Worm (Caenorhabditis elegans): ENCODE results near the gene K06A9.1.

Gene K06A9.1

DNA sequence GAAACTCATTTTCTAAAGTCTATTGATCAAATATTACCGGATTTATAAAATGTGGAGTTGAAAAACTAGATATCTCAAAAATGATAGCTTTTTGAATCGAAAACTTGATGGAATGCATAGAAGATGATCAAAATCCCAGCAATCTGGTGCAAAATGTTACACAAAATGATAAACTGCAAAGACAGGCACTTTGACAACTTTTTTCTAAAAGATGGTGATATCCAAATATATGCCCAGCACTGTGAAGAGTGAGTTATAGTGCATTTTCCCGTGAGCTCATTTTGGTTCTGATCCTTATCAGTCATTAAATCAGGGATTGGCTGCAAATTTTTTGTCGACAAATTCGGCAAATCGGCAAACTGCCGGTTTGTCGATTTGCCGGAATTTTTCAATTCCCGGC, 12.0 kb upstream of the K06A9.1 start, which contains the start of gene K06A9.3:
K06A9.3 (minus strand) TSS at position 101 of the 400 bp plus-strand sequence.
- no peak for TF ChIP-seq nhr-12 (tag; optimal IDR thresholded peaks at IDR 0.05)
- TF ChIP-seq ceh-88 (GFP tag; IDR thresholded peaks at IDR 0.05) = no peak
- TF ChIP-seq nhr-77 (tag; optimal IDR thresholded peaks at IDR 0.05) = no peak
- TF ChIP-seq ceh-63 (GFP tag; optimal IDR thresholded peaks at IDR 0.05) = no peak

DNA sequence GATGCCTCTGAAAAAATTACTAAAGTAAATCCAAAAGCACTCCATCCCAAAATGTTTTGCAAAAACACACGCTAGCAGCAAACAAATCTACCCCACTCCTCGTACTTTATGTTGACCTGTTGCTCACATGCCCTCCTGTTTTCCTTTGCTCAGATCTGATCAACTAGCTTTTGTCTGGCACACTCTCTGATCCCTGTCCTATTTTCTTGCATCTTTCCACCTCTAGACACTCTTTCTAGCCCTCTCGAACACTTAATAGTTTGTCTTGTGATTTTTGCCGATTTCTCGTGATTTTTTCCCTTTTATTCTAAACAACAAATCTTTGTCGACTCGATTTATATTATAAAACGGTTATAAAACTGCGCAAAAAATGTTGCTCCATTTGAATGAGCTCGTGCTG, 11.2 kb upstream of the K06A9.1 start, which contains the start of gene K06A9.2:
K06A9.2 (plus strand) TSS at position 229 of the 400 bp plus-strand sequence.
- TF ChIP-seq nhr-237 (tag; optimal IDR thresholded peaks at IDR 0.05) (no peak), fos-1 (tag; optimal IDR thresholded peaks at IDR 0.05) (no peak), aha-1 (tag; optimal IDR thresholded peaks at IDR 0.05) (no peak), hpl-2 (GFP tag; optimal IDR thresholded peaks at IDR 0.05) (no peak), lin-15B (tag; optimal IDR thresholded peaks at IDR 0.05) (no peak), elt-2 (tag; optimal IDR thresholded peaks at IDR 0.05) (no peak), unc-98 (GFP tag; IDR thresholded peaks at IDR 0.05) (no peak), lin-35 (GFP tag; optimal IDR thresholded peaks at IDR 0.05) (no peak), nhr-11 (tag; optimal IDR thresholded peaks at IDR 0.05) (peak; percentile 46), rnt-1 (tag; optimal IDR thresholded peaks at IDR 0.05) (peak; percentile 73), nhr-20 (tag; optimal IDR thresholded peaks at IDR 0.05) (peak; percentile 61), ztf-4 (tag; optimal IDR thresholded peaks at IDR 0.05) (no peak), egl-27 (tag; optimal IDR thresholded peaks at IDR 0.05) (no peak), nhr-12 (tag; optimal IDR thresholded peaks at IDR 0.05) (no peak), swsn-7 (tag; optimal IDR thresholded peaks at IDR 0.05) (peak; percentile 14), nhr-19 (GFP tag; conservative IDR thresholded peaks at IDR 0.05) (peak; percentile 70), ztf-11 (tag; optimal IDR thresholded peaks at IDR 0.05) (no peak), F16B12.6 (tag; optimal IDR thresholded peaks at IDR 0.05) (no peak), mef-2 (tag; optimal IDR thresholded peaks at IDR 0.05) (no peak), isw-1 (GFP tag; IDR thresholded peaks at IDR 0.05) (no peak), sptf-1 (tag; optimal IDR thresholded peaks at IDR 0.05) (no peak), C04F5.9 (tag; optimal IDR thresholded peaks at IDR 0.05) (no peak), tbx-2 (tag; optimal IDR thresholded peaks at IDR 0.05) (peak; percentile 61), nhr-28 (tag; optimal IDR thresholded peaks at IDR 0.05) (no peak), nhr-76 (tag; optimal IDR thresholded peaks at IDR 0.05) (no peak), pax-3 (tag; optimal IDR thresholded peaks at IDR 0.05) (no peak), pag-3 (tag; optimal IDR thresholded peaks at IDR 0.05; ENCODE audit: borderline replicate concordance, insufficient read depth) (no peak), hlh-17 (GFP tag; optimal IDR thresholded peaks at IDR 0.05; ENCODE audit: borderline replicate concordance) (no peak), sup-37 (GFP tag; optimal IDR thresholded peaks at IDR 0.05) (no peak), unc-130 (tag; optimal IDR thresholded peaks at IDR 0.05) (peak; percentile 30), unc-86 (tag; optimal IDR thresholded peaks at IDR 0.05) (no peak), ama-1 (optimal IDR thresholded peaks at IDR 0.05) (no peak), dsc-1 (tag; optimal IDR thresholded peaks at IDR 0.05) (peak; percentile 11), C16A3.4 (tag; optimal IDR thresholded peaks at IDR 0.05) (no peak), ceh-63 (GFP tag; optimal IDR thresholded peaks at IDR 0.05) (no peak), egl-13 (tag; optimal IDR thresholded peaks at IDR 0.05) (no peak), mdl-1 (tag; optimal IDR thresholded peaks at IDR 0.05) (peak in 1 of 2 experiments; percentile 39), ces-1 (GFP tag; optimal IDR thresholded peaks at IDR 0.05) (no peak), tlp-1 (tag; optimal IDR thresholded peaks at IDR 0.05) (no peak), fkh-4 (tag; optimal IDR thresholded peaks at IDR 0.05; ENCODE audit: borderline replicate concordance) (no peak), jun-1 (tag; optimal IDR thresholded peaks at IDR 0.05) (no peak), vab-15 (tag; optimal IDR thresholded peaks at IDR 0.05) (no peak), fkh-8 (tag; optimal IDR thresholded peaks at IDR 0.05) (no peak), lin-39 (tag; optimal IDR thresholded peaks at IDR 0.05) (no peak), efl-1 (optimal IDR thresholded peaks at IDR 0.05) (peak in 1 of 2 experiments; percentile 3), efl-1 (GFP tag; optimal IDR thresholded peaks at IDR 0.05 in 1 of 2) (no peak), lir-3 (tag; optimal IDR thresholded peaks at IDR 0.05; ENCODE audit: poor library complexity) (no peak), mab-9 (GFP tag; IDR thresholded peaks at IDR 0.05) (no peak), mep-1 (tag; optimal IDR thresholded peaks at IDR 0.05) (peak; percentile 35), grh-1 (GFP tag; IDR thresholded peaks at IDR 0.05) (no peak)
